Worm (Caenorhabditis elegans): ENCODE results near the gene acr-9.

acr-9 gene

ce11 chrX:13615181-13615580, 31.5 kb downstream of the acr-9 start:
- no peak for TF ChIP-seq ttx-3 (tag; optimal IDR thresholded peaks at IDR 0.05)
- no peak for TF ChIP-seq sox-4 (tag; optimal IDR thresholded peaks at IDR 0.05)
- no peak for TF ChIP-seq lim-6 (tag; optimal IDR thresholded peaks at IDR 0.05)

ce11 chrX:13610040-13610439, 36.7 kb downstream of the acr-9 start:
- TF ChIP-seq unc-42 (tag; optimal IDR thresholded peaks at IDR 0.05) (peak; percentile 14), odd-2 (tag; optimal IDR thresholded peaks at IDR 0.05) (no peak)

- TF ChIP-seq hlh-30 (tag; optimal IDR thresholded peaks at IDR 0.05; ENCODE audit: insufficient read depth) (no peak), ceh-34 (tag; optimal IDR thresholded peaks at IDR 0.05) (no peak), ceh-31 (tag; optimal IDR thresholded peaks at IDR 0.05) (no peak), hlh-13 (GFP tag; optimal IDR thresholded peaks at IDR 0.05) (no peak), syd-9 (tag; optimal IDR thresholded peaks at IDR 0.05) (no peak), madf-2 (tag; optimal IDR thresholded peaks at IDR 0.05) (no peak), ceh-22 (tag; optimal IDR thresholded peaks at IDR 0.05) (no peak), fkh-10 (GFP tag; optimal IDR thresholded peaks at IDR 0.05) (no peak), npax-4 (tag; optimal IDR thresholded peaks at IDR 0.05) (no peak), F13H6.1 (tag; optimal IDR thresholded peaks at IDR 0.05) (no peak), dve-1 (tag; optimal IDR thresholded peaks at IDR 0.05) (no peak), K02D7.2 (tag; optimal IDR thresholded peaks at IDR 0.05) (no peak), rnt-1 (tag; optimal IDR thresholded peaks at IDR 0.05) (no peak), pag-3 (tag; optimal IDR thresholded peaks at IDR 0.05; ENCODE audit: borderline replicate concordance) (no peak), fax-1 (tag; optimal IDR thresholded peaks at IDR 0.05) (no peak), ceh-30 (tag; optimal IDR thresholded peaks at IDR 0.05) (no peak), ceh-14 (tag; optimal IDR thresholded peaks at IDR 0.05) (no peak)
Observed at ce11 chrX:13605854-13606253, 40.8 kb downstream of the acr-9 start.

ce11 chrX:13604946-13605617, 41.6 kb downstream of the acr-9 start, which contains the start of gene F54B11.9:
Gene F54B11.9, plus strand, starts transcription at chrX:13605567.
- TF ChIP-seq ceh-18 (tag; optimal IDR thresholded peaks at IDR 0.05) (peak; percentile 40), ceh-19 (GFP tag; optimal IDR thresholded peaks at IDR 0.05) (no peak), sdc-2 (tag; optimal IDR thresholded peaks at IDR 0.05) (peak; percentile 96), ztf-16 (tag; optimal IDR thresholded peaks at IDR 0.05) (no peak), syd-9 (tag; optimal IDR thresholded peaks at IDR 0.05) (no peak)

ce11 chrX:13603826-13604225, 42.9 kb downstream of the acr-9 start, which contains the start of gene F54B11.8:
Gene F54B11.8, minus strand, starts transcription at chrX:13603926.
- no peak for TF ChIP-seq nhr-232 (tag; optimal IDR thresholded peaks at IDR 0.05)

- TF ChIP-seq ceh-31 (tag; optimal IDR thresholded peaks at IDR 0.05) = no peak
- no peak for TF ChIP-seq hlh-6 (tag; optimal IDR thresholded peaks at IDR 0.05)
- no peak for TF ChIP-seq ceh-24 (tag; optimal IDR thresholded peaks at IDR 0.05)
- no peak for TF ChIP-seq unc-86 (tag; optimal IDR thresholded peaks at IDR 0.05)
- no peak for TF ChIP-seq pros-1 (tag; optimal IDR thresholded peaks at IDR 0.05)
- no peak for TF ChIP-seq hlh-8 (tag; optimal IDR thresholded peaks at IDR 0.05)
- TF ChIP-seq ztf-16 (tag; optimal IDR thresholded peaks at IDR 0.05) = no peak
- no peak for TF ChIP-seq sdc-2 (tag; optimal IDR thresholded peaks at IDR 0.05)
- TF ChIP-seq ets-4 (tag; optimal IDR thresholded peaks at IDR 0.05) = no peak
- no peak for TF ChIP-seq ceh-6 (GFP tag; optimal IDR thresholded peaks at IDR 0.05)
- TF ChIP-seq ceh-30 (tag; optimal IDR thresholded peaks at IDR 0.05) = no peak
Observed at ce11 chrX:13600136-13600535, 46.6 kb downstream of the acr-9 start, which contains the start of gene F54B11.7. Gene F54B11.7, plus strand, starts transcription at chrX:13600436.
